Fruit fly (Drosophila melanogaster) whole organism, larva: ENCODE measurements around the gene Cmtr1.

Experiments used
- noc ChIP-seq: fragments of 200-800 bp; sonication (Bioruptor generic); optimal IDR thresholded peaks from 3 replicates; lab custom pipeline; 2019; ENCODE audit warnings: missing biosample characterization, mild to moderate bottlenecking, missing genetic modification characterization, moderate library complexity

Cmtr1 gene

DNA sequence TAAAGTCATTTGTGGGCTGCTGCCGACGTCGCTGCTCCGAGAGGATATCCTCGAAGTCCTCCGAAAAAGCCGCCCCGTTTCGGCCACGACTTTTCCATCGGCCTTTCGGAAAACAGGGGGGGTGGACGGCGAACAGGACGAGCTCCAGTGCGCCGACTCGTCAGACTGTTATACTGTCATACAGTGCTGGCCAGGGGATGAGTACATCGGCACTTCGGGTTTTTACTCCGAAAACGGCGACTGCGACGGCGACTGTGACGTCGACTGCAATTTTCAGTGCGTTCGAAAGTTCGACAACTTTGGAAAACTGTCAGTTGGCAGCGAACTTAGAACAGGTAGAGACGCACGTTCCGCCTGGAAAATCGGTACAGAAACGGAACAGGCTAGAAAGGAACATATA lies 25.4 kb downstream of the Cmtr1 start, which contains the start of gene CG43689:
Gene CG43689 (plus strand): TSS at position 314 of the 400 bp plus-strand sequence.
- TF ChIP-seq noc: no peak

DNA sequence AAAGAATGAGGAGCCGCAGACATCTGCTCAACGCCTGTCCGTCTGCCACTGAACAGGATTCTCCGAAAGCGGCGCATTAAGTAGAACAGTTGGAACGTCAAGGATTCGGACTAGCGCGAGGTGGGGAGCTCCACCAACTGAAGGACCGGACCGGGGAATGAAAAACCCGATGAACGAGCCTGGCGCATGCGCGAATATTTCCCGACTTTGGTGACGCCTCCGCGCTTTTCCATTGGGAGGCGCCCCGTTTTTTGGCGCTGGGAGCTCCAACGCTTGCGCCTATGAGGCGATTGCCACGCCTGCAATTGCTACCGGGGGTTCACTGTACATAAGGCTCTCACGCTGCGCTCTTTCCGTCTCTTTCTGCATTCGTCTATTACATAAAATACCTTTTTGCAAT lies 39.3 kb downstream of the Cmtr1 start:
- no peak for TF ChIP-seq noc
